Worm (Caenorhabditis elegans): Measurements from ENCODE around the gene R09D1.12.

- no peak for TF ChIP-seq cog-1 (tag; optimal IDR thresholded peaks at IDR 0.05)
- no peak for TF ChIP-seq ztf-23 (GFP tag; IDR thresholded peaks at IDR 0.05)
- no peak for TF ChIP-seq flt-1 (GFP tag; IDR thresholded peaks at IDR 0.05)
- no peak for TF ChIP-seq med-1 (GFP tag; optimal IDR thresholded peaks at IDR 0.05; ENCODE audit: insufficient read depth)
- no peak for TF ChIP-seq ref-1 (GFP tag; conservative IDR thresholded peaks at IDR 0.05)
Observed at ce11 chrII:9500926-9501325, 48.9 kb upstream of the R09D1.12 start.

Data from whole organism, midembryonic.